Fruit fly (Drosophila melanogaster) S2 (cell line): ENCODE data around the gene ETHR.
A peak's percentile ranks its signal among the peaks of the same experiment; 100 is the strongest.

ENCODE experiments used
- CG8478 ChIP-seq: fragments of >200 bp; optimal IDR thresholded peaks from 2 replicates; lab custom pipeline; 2018
- CTCF ChIP-seq, 2 experiments: fragments of >200 bp; optimal IDR thresholded peaks; 2 replicates each; lab custom pipeline; 2018

ETHR gene

DNA sequence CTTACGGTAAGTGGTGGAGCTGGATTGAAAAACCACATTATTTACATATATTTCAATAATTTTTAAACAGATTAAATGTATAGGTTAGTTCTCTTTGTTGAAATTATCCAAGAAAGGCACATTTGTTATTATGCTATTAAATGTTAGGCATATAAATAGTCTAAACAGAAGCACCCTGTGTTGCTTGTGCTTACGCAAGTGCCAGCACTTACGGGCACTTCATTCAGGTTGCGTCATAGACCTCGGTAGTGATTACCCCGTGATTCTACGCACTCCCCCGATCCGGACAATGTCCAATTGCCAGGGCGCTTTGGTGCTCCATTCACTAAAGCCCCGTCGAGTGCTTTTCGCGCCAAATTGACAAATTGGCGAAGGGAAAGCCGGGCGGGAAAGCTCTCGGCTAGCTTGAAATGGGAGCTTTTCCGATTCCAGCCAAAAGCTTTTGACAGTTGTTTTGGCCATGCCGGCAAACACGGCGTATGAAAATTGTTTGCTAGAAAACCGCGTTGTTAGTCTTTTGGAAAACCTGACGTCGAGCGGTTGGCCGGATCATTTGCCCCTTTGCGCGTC, at the start of gene ETHR:
ETHR (plus strand) TSS at position 520 of the 570 bp plus-strand sequence.
- TF ChIP-seq CTCF (optimal IDR thresholded peaks at IDR 0.05; lab: Kevin White, UChicago): no peak
- no peak for TF ChIP-seq CG8478

DNA sequence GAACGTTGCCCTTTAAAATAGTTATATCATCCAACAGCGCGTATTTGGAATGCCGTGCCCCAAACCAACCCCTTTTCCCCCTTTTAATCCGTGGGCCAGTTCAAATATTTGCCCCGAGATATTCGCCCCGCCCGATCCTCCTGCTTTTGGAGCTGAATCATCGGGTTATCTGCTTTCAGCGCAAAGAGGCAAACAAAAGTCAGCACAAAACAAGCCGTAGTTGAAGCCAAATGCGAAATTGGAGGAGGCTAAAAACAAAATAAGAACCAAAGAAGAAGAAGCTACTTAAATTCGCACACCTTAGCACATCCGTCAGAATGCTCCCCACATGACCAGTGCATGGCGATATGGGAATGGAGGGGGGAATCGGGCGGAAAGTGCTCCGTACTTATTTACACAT, 49.2 kb upstream of the ETHR start:
- TF ChIP-seq CG8478 (no peak), CTCF (optimal IDR thresholded peaks at IDR 0.05; lab: Kevin White, UChicago) (no peak)

DNA sequence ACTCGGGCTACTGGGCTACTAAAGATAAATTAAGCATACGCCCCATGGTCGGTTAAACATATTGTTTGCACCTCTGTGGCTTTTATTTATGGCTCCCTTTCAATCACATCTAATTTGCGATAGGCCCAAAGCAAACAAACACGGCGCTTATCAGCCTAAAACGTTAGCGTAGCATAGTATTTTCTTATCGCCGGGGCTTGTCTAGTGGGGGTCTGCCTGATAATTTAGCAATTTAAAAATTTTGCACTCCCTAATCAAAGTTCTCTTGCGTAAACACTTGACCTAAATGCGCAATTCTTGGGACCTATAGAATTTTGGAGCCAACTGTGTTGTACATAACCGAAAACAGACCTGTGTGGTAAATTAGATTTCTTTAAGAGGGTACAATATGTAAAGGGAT, 48.7 kb upstream of the ETHR start:
- TF ChIP-seq CG8478: no peak
- TF ChIP-seq CTCF (optimal IDR thresholded peaks at IDR 0.05; lab: Kevin White, UChicago): no peak

DNA sequence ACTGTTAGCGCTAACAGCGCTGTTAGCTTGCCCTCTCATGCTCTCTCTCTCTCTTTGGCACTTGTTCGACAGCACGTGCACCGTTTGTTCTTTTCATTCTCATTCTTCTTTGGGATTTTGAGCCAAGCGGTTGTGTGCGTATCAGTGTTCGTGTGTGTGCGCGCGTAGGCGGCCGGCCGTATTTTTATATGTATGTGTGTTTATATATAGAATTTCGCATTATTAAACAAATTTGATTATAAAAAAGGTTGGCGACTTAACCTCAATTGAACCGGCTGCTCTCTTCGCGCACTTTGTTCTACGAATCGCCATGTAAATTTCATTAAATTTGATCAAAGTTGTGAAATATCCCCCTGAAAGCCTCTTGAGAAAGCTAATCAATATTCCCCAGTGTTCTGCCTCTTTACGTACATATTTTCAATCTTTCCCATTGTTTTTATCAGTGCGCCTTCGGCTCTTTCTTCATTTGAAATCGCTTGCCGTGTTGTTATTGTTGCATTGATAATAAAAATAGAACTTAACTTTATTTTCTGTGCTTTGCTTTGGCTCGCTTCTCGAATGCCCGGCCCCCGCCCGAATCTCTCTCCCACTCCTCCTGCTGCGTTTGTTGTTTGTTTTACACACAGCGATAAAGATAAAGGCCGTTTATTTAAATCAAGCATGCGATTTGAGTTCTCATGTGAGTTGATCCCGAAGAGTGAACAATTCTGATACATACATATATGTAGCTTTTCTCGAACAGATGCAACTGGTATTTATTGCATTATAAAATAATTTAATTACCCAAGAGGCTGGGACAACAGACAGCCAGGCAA, 47.5 kb upstream of the ETHR start:
- TF ChIP-seq CTCF (optimal IDR thresholded peaks at IDR 0.05; lab: Kevin White, UChicago) (no peak), CG8478 (no peak)

- TF ChIP-seq CG8478 (no peak), CTCF (optimal IDR thresholded peaks at IDR 0.05; lab: Kevin White, UChicago) (no peak)
Observed at dm6 chr3R:21199953-21200368, 46.9 kb upstream of the ETHR start.

DNA sequence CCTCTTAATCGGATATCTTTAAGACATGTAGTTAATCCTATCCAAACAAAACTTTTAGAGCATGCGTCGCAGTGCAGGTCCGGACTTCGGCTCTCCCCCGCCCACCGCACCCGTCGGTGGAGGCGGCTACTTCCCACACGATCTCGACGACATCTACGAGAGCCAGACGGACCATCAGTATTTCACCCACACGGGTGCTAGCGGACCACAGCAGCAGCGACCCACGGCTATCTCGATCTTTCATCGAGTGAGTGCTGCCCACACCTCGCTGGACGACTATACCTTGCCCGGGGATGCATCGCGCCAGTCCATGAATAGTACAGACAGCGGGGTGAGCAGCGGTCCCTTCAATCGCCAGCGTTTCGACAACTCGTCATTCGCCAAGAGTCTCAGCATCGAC, 45.2 kb upstream of the ETHR start:
- TF ChIP-seq CTCF (optimal IDR thresholded peaks at IDR 0.05; lab: Kevin White, UChicago) (no peak), CG8478 (no peak)

DNA sequence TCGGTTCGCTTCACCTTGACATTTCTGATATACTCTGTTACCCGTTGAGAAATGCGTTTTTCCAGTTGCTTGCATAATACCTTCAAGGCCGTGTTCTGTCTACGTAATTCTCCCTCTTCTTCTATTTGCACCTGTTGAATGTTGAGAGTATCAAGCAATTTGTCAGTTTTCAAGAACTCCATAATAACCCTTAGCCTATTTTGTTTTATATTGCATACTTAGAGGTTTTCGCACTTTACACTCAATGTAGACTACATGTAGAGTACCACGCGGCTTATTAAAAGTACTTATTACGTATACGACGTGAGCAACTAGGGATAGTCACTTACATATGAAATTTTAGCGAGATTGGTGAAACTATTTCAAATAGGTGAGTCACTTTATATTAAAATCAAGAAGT, 43.7 kb upstream of the ETHR start:
- TF ChIP-seq CG8478 (no peak), CTCF (optimal IDR thresholded peaks at IDR 0.05; lab: Kevin White, UChicago) (peak in 1 of 2 experiments; percentile 33)

dm6 chr3R:21203660-21204499, 42.9 kb upstream of the ETHR start:
- TF ChIP-seq CTCF (optimal IDR thresholded peaks at IDR 0.05; lab: Kevin White, UChicago) (no peak), CG8478 (no peak)

DNA sequence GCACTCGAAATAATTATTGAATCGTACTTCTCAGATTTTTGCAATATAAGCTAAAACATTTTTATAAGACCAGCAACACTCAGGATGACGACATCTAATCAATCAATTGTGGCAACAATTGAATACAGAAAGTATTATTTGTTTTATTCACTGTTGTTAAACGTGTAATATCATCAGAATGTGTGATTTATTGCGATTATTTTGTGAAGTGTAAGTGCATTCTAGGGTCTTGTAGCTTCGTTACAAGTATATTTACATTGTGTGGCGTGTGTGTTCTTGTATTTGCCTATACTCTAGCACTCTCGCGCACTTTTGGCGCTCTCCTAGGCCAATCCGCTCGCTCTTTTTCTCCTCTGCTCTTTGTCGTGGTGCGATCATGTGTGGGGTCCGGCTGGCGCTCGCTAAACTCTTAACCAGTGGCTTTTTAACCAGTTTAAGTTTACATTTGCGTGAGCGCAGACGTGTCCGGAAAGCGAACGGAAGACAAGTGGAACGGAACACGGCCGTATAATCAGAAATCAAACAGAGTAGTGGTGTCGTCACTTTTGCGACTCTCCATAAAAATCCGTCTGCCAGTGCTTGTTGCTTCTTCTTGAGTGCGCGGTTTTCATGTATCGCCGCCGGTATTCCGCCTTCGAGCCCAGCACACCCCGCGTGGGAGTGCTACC, 42.2 kb upstream of the ETHR start:
- no peak for TF ChIP-seq CTCF (optimal IDR thresholded peaks at IDR 0.05; lab: Kevin White, UChicago)
- no peak for TF ChIP-seq CG8478

dm6 chr3R:21205680-21206326, 41.0 kb upstream of the ETHR start:
- TF ChIP-seq CTCF (optimal IDR thresholded peaks at IDR 0.05; lab: Kevin White, UChicago) (no peak), CG8478 (no peak)

DNA sequence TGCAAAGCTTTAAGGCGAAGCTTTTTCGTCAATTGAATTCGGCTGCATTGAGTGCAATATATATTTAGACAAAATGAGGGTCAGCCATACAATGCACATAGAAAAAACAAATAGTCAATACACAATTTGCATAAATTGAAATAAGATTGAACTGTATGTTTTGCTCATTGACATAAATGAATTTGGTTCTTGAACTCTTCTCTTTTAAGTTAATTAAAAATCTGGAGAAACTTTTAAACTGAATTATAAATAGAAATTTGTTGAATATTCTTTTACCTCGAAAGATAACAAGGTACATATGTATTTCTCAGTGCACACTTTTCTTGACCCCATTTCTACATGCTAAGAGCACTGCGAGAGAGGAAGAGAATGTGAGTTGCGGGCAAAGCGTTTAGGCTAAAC, 40.5 kb upstream of the ETHR start:
- no peak for TF ChIP-seq CTCF (optimal IDR thresholded peaks at IDR 0.05; lab: Kevin White, UChicago)
- no peak for TF ChIP-seq CG8478

DNA sequence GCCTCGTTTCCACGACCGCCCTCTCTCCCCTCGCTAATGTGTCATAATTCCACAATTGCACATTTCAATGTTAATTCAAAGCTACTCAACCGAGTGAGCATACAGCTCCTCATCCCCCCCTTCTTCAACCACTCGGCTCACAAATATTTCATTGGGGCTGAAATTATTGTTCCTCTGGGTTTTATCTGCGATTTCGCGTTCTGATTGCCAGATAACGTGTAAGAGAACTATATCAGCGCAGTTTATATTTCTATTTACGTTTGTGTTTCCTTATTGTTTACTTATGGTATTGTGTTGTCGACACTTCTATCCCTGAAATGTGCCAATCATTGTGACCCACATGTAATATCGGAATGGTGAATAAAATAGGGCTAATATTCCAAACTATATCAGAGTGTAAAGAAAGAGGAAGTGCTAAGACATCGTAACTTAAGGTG, 40.0 kb upstream of the ETHR start:
- no peak for TF ChIP-seq CG8478
- TF ChIP-seq CTCF (optimal IDR thresholded peaks at IDR 0.05; lab: Kevin White, UChicago): no peak

DNA sequence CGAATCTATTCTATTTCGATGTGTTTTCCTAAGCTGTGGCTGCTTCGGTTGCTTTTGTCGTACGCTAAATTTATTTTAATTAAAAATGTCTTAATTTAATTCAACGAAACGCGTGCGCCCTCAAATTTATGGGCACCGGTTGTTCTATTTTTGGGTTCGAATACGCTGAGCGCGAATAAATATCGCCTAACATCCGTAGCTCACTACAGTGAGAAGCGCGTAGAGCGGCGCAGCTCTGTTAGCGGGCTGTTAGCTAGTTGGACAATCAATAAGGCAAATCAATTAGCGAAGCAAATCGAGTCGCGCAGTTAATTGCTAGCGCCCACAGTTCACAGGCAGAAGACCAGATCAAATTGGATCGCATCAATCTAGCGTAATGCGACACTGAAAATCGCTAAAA, 36.7 kb upstream of the ETHR start:
- TF ChIP-seq CG8478 (no peak), CTCF (optimal IDR thresholded peaks at IDR 0.05; lab: Kevin White, UChicago) (no peak)

dm6 chr3R:21214693-21215145, 32.1 kb upstream of the ETHR start, which contains the start of gene Ddrgk1:
TSS of gene Ddrgk1 (plus strand) at chr3R:21215079.
- TF ChIP-seq CG8478 (no peak), CTCF (optimal IDR thresholded peaks at IDR 0.05; lab: Kevin White, UChicago) (peak; percentile 2 to 19)

dm6 chr3R:21215290-21215689, 31.5 kb upstream of the ETHR start:
- TF ChIP-seq CG8478 (no peak), CTCF (optimal IDR thresholded peaks at IDR 0.05; lab: Kevin White, UChicago) (no peak)
